Worm (Caenorhabditis elegans): ENCODE results near the gene lron-7.

lron-7 gene

DNA sequence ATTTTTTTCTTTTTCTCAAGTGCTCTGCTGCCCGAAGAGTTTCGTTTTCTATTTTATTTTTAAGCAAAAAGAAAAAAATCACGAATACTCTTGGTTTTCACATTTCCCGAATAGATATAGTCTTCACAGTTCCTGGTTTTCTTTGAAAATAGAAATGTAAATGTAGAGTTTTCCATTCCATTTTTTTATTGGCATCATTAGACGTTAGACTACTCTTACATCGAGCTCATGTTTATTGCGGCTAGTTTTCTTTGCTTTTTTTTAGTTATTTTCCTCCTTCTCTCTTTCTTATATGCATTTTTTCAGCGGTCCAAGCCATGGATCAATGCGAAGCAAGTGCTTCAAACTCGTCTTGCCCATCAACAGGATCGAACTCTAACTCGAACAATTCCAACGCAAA, 26.6 kb upstream of the lron-7 start, which contains the start of gene F46H5.2:
F46H5.2 (plus strand) TSS at position 301 of the 400 bp plus-strand sequence.
- TF ChIP-seq ceh-16 (tag; optimal IDR thresholded peaks at IDR 0.05) (no peak), nhr-11 (tag; optimal IDR thresholded peaks at IDR 0.05) (no peak), nhr-23 (tag; optimal IDR thresholded peaks at IDR 0.05) (no peak), egl-5 (tag; optimal IDR thresholded peaks at IDR 0.05) (no peak), hmg-11 (tag; optimal IDR thresholded peaks at IDR 0.05) (no peak), R02D3.7 (tag; optimal IDR thresholded peaks at IDR 0.05) (no peak), tbx-2 (tag; optimal IDR thresholded peaks at IDR 0.05) (no peak), eor-1 (tag; optimal IDR thresholded peaks at IDR 0.05) (no peak), elt-1 (tag; optimal IDR thresholded peaks at IDR 0.05) (no peak), nhr-25 (tag; optimal IDR thresholded peaks at IDR 0.05) (no peak), nhr-12 (tag; optimal IDR thresholded peaks at IDR 0.05) (no peak), elt-3 (tag; optimal IDR thresholded peaks at IDR 0.05) (no peak), nhr-28 (tag; optimal IDR thresholded peaks at IDR 0.05) (no peak)

DNA sequence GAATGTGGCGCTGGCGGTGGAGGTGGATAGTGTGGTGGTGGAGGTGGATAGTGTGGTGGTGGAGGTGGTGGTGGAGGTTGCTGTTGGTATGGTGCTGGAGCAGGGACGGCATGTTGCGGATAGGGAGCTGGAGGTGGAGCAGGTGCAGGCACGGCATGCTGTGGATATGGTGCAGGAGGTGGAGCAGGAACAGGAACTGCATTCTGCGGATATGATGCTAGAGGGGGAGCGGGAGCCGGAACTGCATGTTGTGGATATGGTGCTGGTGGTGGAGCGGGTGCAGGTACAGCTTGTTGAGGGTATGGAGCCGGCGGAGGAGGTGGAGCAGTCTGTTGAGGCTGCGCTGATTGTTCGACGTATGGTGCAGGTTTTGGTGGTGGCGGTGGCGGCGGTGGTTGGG, 23.0 kb upstream of the lron-7 start:
- no peak for TF ChIP-seq elt-1 (tag; optimal IDR thresholded peaks at IDR 0.05)
- no peak for TF ChIP-seq sea-2 (GFP tag; optimal IDR thresholded peaks at IDR 0.05)
- no peak for TF ChIP-seq nhr-237 (tag; optimal IDR thresholded peaks at IDR 0.05)
- TF ChIP-seq ztf-4 (tag; optimal IDR thresholded peaks at IDR 0.05) = no peak
- no peak for TF ChIP-seq fos-1 (tag; optimal IDR thresholded peaks at IDR 0.05)
- no peak for TF ChIP-seq unc-62 (GFP tag; optimal IDR thresholded peaks at IDR 0.05)
- no peak for TF ChIP-seq nfya-1 (tag; optimal IDR thresholded peaks at IDR 0.05; ENCODE audit: insufficient read depth)
- TF ChIP-seq R02D3.7 (tag; optimal IDR thresholded peaks at IDR 0.05) = no peak
- no peak for TF ChIP-seq nhr-76 (tag; optimal IDR thresholded peaks at IDR 0.05)
- TF ChIP-seq nhr-28 (tag; optimal IDR thresholded peaks at IDR 0.05) = no peak

DNA sequence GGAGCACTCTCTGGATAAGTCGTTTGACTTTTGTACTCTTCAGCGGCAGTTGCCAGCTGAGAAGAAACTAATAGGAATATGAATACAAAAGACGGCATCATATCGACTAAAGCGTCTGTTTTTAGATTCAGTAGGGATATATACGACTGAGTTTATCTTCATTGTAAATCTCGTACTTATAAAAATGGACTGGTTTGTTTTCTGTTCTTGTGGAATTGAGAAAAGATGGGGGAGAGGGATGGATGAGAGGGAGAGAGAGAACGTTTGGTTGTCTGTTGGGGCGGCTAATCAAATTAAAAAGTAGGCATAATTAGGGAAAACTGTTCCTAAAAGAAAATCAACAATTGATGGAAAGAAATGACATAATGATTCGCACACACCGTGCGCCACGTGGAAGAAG, 22.6 kb upstream of the lron-7 start, which contains the start of gene grd-7:
grd-7 (minus strand) TSS at position 101 of the 400 bp plus-strand sequence.
- TF ChIP-seq ZK546.5 (tag; optimal IDR thresholded peaks at IDR 0.05) = no peak
- no peak for TF ChIP-seq nhr-77 (tag; optimal IDR thresholded peaks at IDR 0.05)
- no peak for TF ChIP-seq ceh-28 (tag; optimal IDR thresholded peaks at IDR 0.05)
- TF ChIP-seq elt-3 (tag; optimal IDR thresholded peaks at IDR 0.05) = no peak
- TF ChIP-seq daf-12 (tag; optimal IDR thresholded peaks at IDR 0.05) = no peak
- no peak for TF ChIP-seq nhr-12 (tag; optimal IDR thresholded peaks at IDR 0.05)
- no peak for TF ChIP-seq snpc-4 (tag; optimal IDR thresholded peaks at IDR 0.05)

DNA sequence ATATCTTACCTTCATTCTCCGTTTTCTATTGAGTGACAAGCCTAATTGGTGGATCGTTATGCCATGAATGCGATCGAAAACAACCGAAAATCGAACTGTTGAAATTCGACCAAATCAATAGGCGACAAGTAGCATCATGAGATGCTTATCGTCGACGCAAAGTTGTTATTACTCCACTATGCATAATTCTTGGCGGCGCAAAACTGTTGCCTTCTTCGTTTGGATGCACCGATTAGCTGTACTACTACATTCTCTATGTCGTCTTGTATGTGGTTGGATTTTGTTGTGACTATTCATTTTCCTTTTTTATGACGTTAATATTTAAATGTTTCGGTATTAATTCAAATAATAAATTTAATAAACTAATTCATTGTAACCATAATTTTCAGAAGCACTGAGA, 20.0 kb upstream of the lron-7 start, which contains the start of gene F46H5.11:
F46H5.11 (minus strand) TSS at position 101 of the 400 bp plus-strand sequence.
- TF ChIP-seq sea-2 (GFP tag; optimal IDR thresholded peaks at IDR 0.05) = no peak
- TF ChIP-seq nhr-23 (tag; optimal IDR thresholded peaks at IDR 0.05) = no peak
- no peak for TF ChIP-seq ceh-9 (tag; optimal IDR thresholded peaks at IDR 0.05)
- no peak for TF ChIP-seq ceh-28 (tag; optimal IDR thresholded peaks at IDR 0.05)
- no peak for TF ChIP-seq tbx-2 (tag; optimal IDR thresholded peaks at IDR 0.05)
- TF ChIP-seq elt-2 (tag; optimal IDR thresholded peaks at IDR 0.05) = no peak
- no peak for TF ChIP-seq nhr-43 (tag; optimal IDR thresholded peaks at IDR 0.05; ENCODE audit: poor library complexity, severe bottlenecking)
- TF ChIP-seq unc-39 (tag; optimal IDR thresholded peaks at IDR 0.05) = no peak
- TF ChIP-seq ZK546.5 (tag; optimal IDR thresholded peaks at IDR 0.05) = no peak
- TF ChIP-seq eor-1 (tag; optimal IDR thresholded peaks at IDR 0.05) = no peak
- no peak for TF ChIP-seq ceh-82 (tag; optimal IDR thresholded peaks at IDR 0.05)
- no peak for TF ChIP-seq fkh-10 (GFP tag; optimal IDR thresholded peaks at IDR 0.05)
- no peak for TF ChIP-seq nhr-12 (tag; optimal IDR thresholded peaks at IDR 0.05)
- TF ChIP-seq nhr-237 (tag; optimal IDR thresholded peaks at IDR 0.05) = no peak
- TF ChIP-seq nfya-1 (tag; optimal IDR thresholded peaks at IDR 0.05; ENCODE audit: insufficient read depth) = no peak
- no peak for TF ChIP-seq aly-2 (tag; optimal IDR thresholded peaks at IDR 0.05)
- no peak for TF ChIP-seq mdl-1 (tag; optimal IDR thresholded peaks at IDR 0.05)
- no peak for TF ChIP-seq skn-1 (tag; optimal IDR thresholded peaks at IDR 0.05)
- no peak for TF ChIP-seq lin-15B (tag; optimal IDR thresholded peaks at IDR 0.05)

DNA sequence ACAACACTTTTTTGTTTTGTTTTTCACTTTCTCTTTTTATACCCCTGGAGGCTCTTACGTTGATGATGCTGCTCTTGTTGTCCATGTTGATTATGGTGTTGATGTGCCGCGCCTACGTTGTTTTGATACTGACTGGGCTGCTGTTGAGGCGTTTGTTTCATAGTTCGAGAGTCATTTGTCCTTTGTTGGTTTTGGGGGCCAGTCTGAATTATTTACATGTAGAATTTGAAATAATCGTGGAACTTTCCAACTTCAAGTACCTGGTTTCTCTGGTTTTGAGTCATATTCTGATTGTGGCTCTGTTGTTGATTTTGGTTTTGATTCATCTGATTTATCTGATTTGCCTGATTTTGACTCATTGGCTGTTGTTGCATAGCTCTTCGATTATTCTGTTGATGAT, 13.8 kb upstream of the lron-7 start:
- TF ChIP-seq ztf-4 (tag; optimal IDR thresholded peaks at IDR 0.05) (no peak), unc-39 (tag; optimal IDR thresholded peaks at IDR 0.05) (no peak), ceh-82 (tag; optimal IDR thresholded peaks at IDR 0.05) (no peak), ama-1 (optimal IDR thresholded peaks at IDR 0.05) (no peak), lin-15B (tag; optimal IDR thresholded peaks at IDR 0.05) (no peak), snpc-4 (tag; optimal IDR thresholded peaks at IDR 0.05) (no peak), daf-12 (tag; optimal IDR thresholded peaks at IDR 0.05) (no peak), mdl-1 (tag; optimal IDR thresholded peaks at IDR 0.05) (no peak), R02D3.7 (tag; optimal IDR thresholded peaks at IDR 0.05) (no peak), nhr-28 (tag; optimal IDR thresholded peaks at IDR 0.05) (no peak), nhr-11 (tag; optimal IDR thresholded peaks at IDR 0.05) (no peak), eor-1 (tag; optimal IDR thresholded peaks at IDR 0.05) (no peak), pqm-1 (tag; optimal IDR thresholded peaks at IDR 0.05) (no peak), nhr-23 (tag; optimal IDR thresholded peaks at IDR 0.05) (no peak), egl-5 (tag; optimal IDR thresholded peaks at IDR 0.05) (no peak), mml-1 (tag; optimal IDR thresholded peaks at IDR 0.05) (no peak), pha-4 (tag; optimal IDR thresholded peaks at IDR 0.05) (no peak), nhr-25 (tag; optimal IDR thresholded peaks at IDR 0.05) (no peak), fkh-2 (tag; optimal IDR thresholded peaks at IDR 0.05) (no peak)
